Worm (Caenorhabditis elegans): Measurements from ENCODE around the gene F54C9.9.

Gene F54C9.9

ce11 chrII:8625163-8625562, 47.3 kb downstream of the F54C9.9 start, which contains the start of gene sptf-2:
Gene sptf-2, plus strand, starts transcription at chrII:8625459.
- TF ChIP-seq hmbx-1 (tag; optimal IDR thresholded peaks at IDR 0.05) (no peak), aly-1 (tag; optimal IDR thresholded peaks at IDR 0.05) (no peak), ama-1 (optimal IDR thresholded peaks at IDR 0.05) (no peak), F13C5.2 (tag; optimal IDR thresholded peaks at IDR 0.05) (no peak), ets-7 (tag; optimal IDR thresholded peaks at IDR 0.05) (no peak), tbx-37 (GFP tag; conservative IDR thresholded peaks at IDR 0.05) (no peak), ceh-13 (GFP tag; optimal IDR thresholded peaks at IDR 0.05) (no peak), B0310.2 (tag; optimal IDR thresholded peaks at IDR 0.05) (no peak)

- TF ChIP-seq pes-1 (GFP tag; IDR thresholded peaks at IDR 0.05) = no peak
- TF ChIP-seq sea-1 (GFP tag; conservative IDR thresholded peaks at IDR 0.05) = no peak
- TF ChIP-seq aly-1 (tag; optimal IDR thresholded peaks at IDR 0.05) = no peak
- no peak for TF ChIP-seq ceh-13 (GFP tag; optimal IDR thresholded peaks at IDR 0.05)
- no peak for TF ChIP-seq tra-4 (tag; optimal IDR thresholded peaks at IDR 0.05)
- TF ChIP-seq hmbx-1 (tag; optimal IDR thresholded peaks at IDR 0.05) = no peak
- no peak for TF ChIP-seq ets-7 (tag; optimal IDR thresholded peaks at IDR 0.05)
- no peak for TF ChIP-seq ceh-36 (tag; optimal IDR thresholded peaks at IDR 0.05)
- TF ChIP-seq hmg-4 (GFP tag; optimal IDR thresholded peaks at IDR 0.05) = no peak
- no peak for TF ChIP-seq F13C5.2 (tag; optimal IDR thresholded peaks at IDR 0.05)
- TF ChIP-seq tbx-11 (GFP tag; IDR thresholded peaks at IDR 0.05) = no peak
- TF ChIP-seq flt-1 (GFP tag; IDR thresholded peaks at IDR 0.05) = no peak
- TF ChIP-seq ama-1 (optimal IDR thresholded peaks at IDR 0.05) = no peak
- no peak for TF ChIP-seq scrt-1 (GFP tag; IDR thresholded peaks at IDR 0.05)
- no peak for TF ChIP-seq tbx-37 (GFP tag; conservative IDR thresholded peaks at IDR 0.05)
- no peak for TF ChIP-seq hnd-1 (tag; optimal IDR thresholded peaks at IDR 0.05)
- no peak for TF ChIP-seq B0310.2 (tag; optimal IDR thresholded peaks at IDR 0.05)
These were observed 48.7 kb downstream of the F54C9.9 start for ce11 chrII:8626598-8626997.

ce11 chrII:8627907-8628306, 50.1 kb downstream of the F54C9.9 start:
- TF ChIP-seq ceh-13 (GFP tag; optimal IDR thresholded peaks at IDR 0.05) = no peak
- TF ChIP-seq ama-1 (optimal IDR thresholded peaks at IDR 0.05) = no peak
- TF ChIP-seq sea-1 (GFP tag; conservative IDR thresholded peaks at IDR 0.05) = no peak
- no peak for TF ChIP-seq tbx-11 (GFP tag; IDR thresholded peaks at IDR 0.05)
- TF ChIP-seq ceh-36 (tag; optimal IDR thresholded peaks at IDR 0.05) = no peak
- no peak for TF ChIP-seq pes-1 (GFP tag; IDR thresholded peaks at IDR 0.05)
- no peak for TF ChIP-seq ets-7 (tag; optimal IDR thresholded peaks at IDR 0.05)
- TF ChIP-seq hmbx-1 (tag; optimal IDR thresholded peaks at IDR 0.05) = no peak
- TF ChIP-seq F13C5.2 (tag; optimal IDR thresholded peaks at IDR 0.05) = no peak
- TF ChIP-seq hnd-1 (tag; optimal IDR thresholded peaks at IDR 0.05) = no peak
- TF ChIP-seq tra-4 (tag; optimal IDR thresholded peaks at IDR 0.05) = no peak
- TF ChIP-seq flt-1 (GFP tag; IDR thresholded peaks at IDR 0.05) = no peak
- TF ChIP-seq hmg-4 (GFP tag; optimal IDR thresholded peaks at IDR 0.05) = no peak
- no peak for TF ChIP-seq B0310.2 (tag; optimal IDR thresholded peaks at IDR 0.05)
- no peak for TF ChIP-seq scrt-1 (GFP tag; IDR thresholded peaks at IDR 0.05)
- no peak for TF ChIP-seq tbx-37 (GFP tag; conservative IDR thresholded peaks at IDR 0.05)
- TF ChIP-seq aly-1 (tag; optimal IDR thresholded peaks at IDR 0.05) = no peak

- no peak for TF ChIP-seq aly-1 (tag; optimal IDR thresholded peaks at IDR 0.05)
- no peak for TF ChIP-seq tra-4 (tag; optimal IDR thresholded peaks at IDR 0.05)
- no peak for TF ChIP-seq hmg-4 (GFP tag; optimal IDR thresholded peaks at IDR 0.05)
- TF ChIP-seq hmbx-1 (tag; optimal IDR thresholded peaks at IDR 0.05) = no peak
- TF ChIP-seq scrt-1 (GFP tag; IDR thresholded peaks at IDR 0.05) = no peak
- no peak for TF ChIP-seq ceh-36 (tag; optimal IDR thresholded peaks at IDR 0.05)
- TF ChIP-seq flt-1 (GFP tag; IDR thresholded peaks at IDR 0.05) = no peak
- no peak for TF ChIP-seq ama-1 (optimal IDR thresholded peaks at IDR 0.05)
- no peak for TF ChIP-seq ets-7 (tag; optimal IDR thresholded peaks at IDR 0.05)
- no peak for TF ChIP-seq pes-1 (GFP tag; IDR thresholded peaks at IDR 0.05)
- no peak for TF ChIP-seq F13C5.2 (tag; optimal IDR thresholded peaks at IDR 0.05)
- TF ChIP-seq tbx-11 (GFP tag; IDR thresholded peaks at IDR 0.05) = no peak
- TF ChIP-seq sea-1 (GFP tag; conservative IDR thresholded peaks at IDR 0.05) = no peak
- no peak for TF ChIP-seq tbx-37 (GFP tag; conservative IDR thresholded peaks at IDR 0.05)
These were observed 52.2 kb downstream of the F54C9.9 start, which contains the start of gene T22C8.6 for ce11 chrII:8630088-8630487. Gene T22C8.6, minus strand, starts transcription at chrII:8630281.
